Worm (Caenorhabditis elegans): ENCODE data around the gene mpst-7.

mpst-7 gene

ce11 chrV:12954261-12954660 is 6.7 kb downstream of the mpst-7 start:
- TF ChIP-seq cey-2 (tag; optimal IDR thresholded peaks at IDR 0.05; ENCODE audit: borderline replicate concordance, insufficient read depth) (no peak), ztf-7 (tag; optimal IDR thresholded peaks at IDR 0.05) (no peak), aha-1 (tag) (peak; percentile 76), unc-62 (GFP tag; optimal IDR thresholded peaks at IDR 0.05 in 1 of 2) (peak in 1 of 2 experiments; percentile 77), unc-62 (tag; optimal IDR thresholded peaks at IDR 0.05) (no peak), pha-4 (GFP tag; IDR thresholded peaks at IDR 0.05) (no peak), pha-4 (tag; optimal IDR thresholded peaks at IDR 0.05) (no peak), nhr-102 (tag; optimal IDR thresholded peaks at IDR 0.05) (no peak)

- TF ChIP-seq unc-62 (GFP tag; optimal IDR thresholded peaks at IDR 0.05 in 1 of 2) (peak in 1 of 2 experiments; percentile 24), unc-62 (tag; optimal IDR thresholded peaks at IDR 0.05) (no peak), duxl-1 (tag; optimal IDR thresholded peaks at IDR 0.05; ENCODE audit: poor library complexity) (no peak), rbr-2 (tag; optimal IDR thresholded peaks at IDR 0.05) (no peak), sdz-12 (GFP tag; optimal IDR thresholded peaks at IDR 0.05) (no peak), Y5F2A.4 (GFP tag; optimal IDR thresholded peaks at IDR 0.05) (no peak), daf-12 (tag; optimal IDR thresholded peaks at IDR 0.05) (no peak)
These were observed 7.2 kb downstream of the mpst-7 start, which contains the start of gene eif-3.K for ce11 chrV:12953702-12954101. Gene eif-3.K (plus strand): TSS chrV:12954002.

ce11 chrV:12952287-12952686 is 8.6 kb downstream of the mpst-7 start, which contains the start of gene pqn-68:
Gene pqn-68 (plus strand): TSS chrV:12952636.
- TF ChIP-seq dmd-8 (GFP tag; IDR thresholded peaks at IDR 0.05) = no peak
- TF ChIP-seq F49E8.2 (tag; optimal IDR thresholded peaks at IDR 0.05; ENCODE audit: borderline replicate concordance) = no peak
- TF ChIP-seq jun-1 (tag; optimal IDR thresholded peaks at IDR 0.05) = no peak
- no peak for TF ChIP-seq Y48G9A.11 (GFP tag; IDR thresholded peaks at IDR 0.05)
- TF ChIP-seq egl-27 (tag; optimal IDR thresholded peaks at IDR 0.05) = no peak
- no peak for TF ChIP-seq saeg-2 (GFP tag; IDR thresholded peaks at IDR 0.05)
- no peak for TF ChIP-seq Y105C5A.15 (GFP tag; IDR thresholded peaks at IDR 0.05)
- TF ChIP-seq dpl-1 (GFP tag; optimal IDR thresholded peaks at IDR 0.05) = peak; percentile 25
- no peak for TF ChIP-seq set-16 (GFP tag; IDR thresholded peaks at IDR 0.05)
- TF ChIP-seq ceh-82 (tag; optimal IDR thresholded peaks at IDR 0.05) = no peak
- TF ChIP-seq aha-1 (tag) = peak; percentile 71
- no peak for TF ChIP-seq mxl-3 (GFP tag; optimal IDR thresholded peaks at IDR 0.05)
- TF ChIP-seq ZK546.5 (tag; optimal IDR thresholded peaks at IDR 0.05) = no peak
- no peak for TF ChIP-seq D1046.2 (GFP tag; IDR thresholded peaks at IDR 0.05)
- no peak for TF ChIP-seq dmd-6 (GFP tag; IDR thresholded peaks at IDR 0.05)
- no peak for TF ChIP-seq nhr-28 (tag; optimal IDR thresholded peaks at IDR 0.05)
- no peak for TF ChIP-seq daf-12 (tag; optimal IDR thresholded peaks at IDR 0.05)
- no peak for TF ChIP-seq T26A8.4 (GFP tag; IDR thresholded peaks at IDR 0.05)
- peak; percentile 17 for TF ChIP-seq dve-1 (tag; optimal IDR thresholded peaks at IDR 0.05; ENCODE audit: insufficient read depth)
- no peak for TF ChIP-seq pha-4 (GFP tag; IDR thresholded peaks at IDR 0.05)
- no peak for TF ChIP-seq pha-4 (tag; optimal IDR thresholded peaks at IDR 0.05)
- TF ChIP-seq nhr-48 (tag; optimal IDR thresholded peaks at IDR 0.05) = no peak
- no peak for TF ChIP-seq tag-97 (GFP tag; IDR thresholded peaks at IDR 0.05)
- TF ChIP-seq madf-5 (GFP tag; IDR thresholded peaks at IDR 0.05) = no peak
- no peak for TF ChIP-seq aly-2 (tag; optimal IDR thresholded peaks at IDR 0.05)
- TF ChIP-seq fkh-10 (GFP tag; optimal IDR thresholded peaks at IDR 0.05) = no peak
- no peak for TF ChIP-seq hmg-1.1 (GFP tag; IDR thresholded peaks at IDR 0.05)
- peak; percentile 92 for TF ChIP-seq T20F7.1 (GFP tag; optimal IDR thresholded peaks at IDR 0.05)
- TF ChIP-seq zag-1 (tag; optimal IDR thresholded peaks at IDR 0.05) = no peak
- no peak for TF ChIP-seq nhr-10 (tag; optimal IDR thresholded peaks at IDR 0.05)
- no peak for TF ChIP-seq ama-1 (optimal IDR thresholded peaks at IDR 0.05)
- TF ChIP-seq mdl-1 (tag; optimal IDR thresholded peaks at IDR 0.05) = no peak
- no peak for TF ChIP-seq unc-130 (GFP tag; optimal IDR thresholded peaks at IDR 0.05)
- no peak for TF ChIP-seq nhr-111 (GFP tag; optimal IDR thresholded peaks at IDR 0.05)
- TF ChIP-seq nhr-42 (GFP tag; IDR thresholded peaks at IDR 0.05) = no peak
- peak; percentile 8 for TF ChIP-seq hlh-30 (tag; optimal IDR thresholded peaks at IDR 0.05; ENCODE audit: insufficient read depth)
- no peak for TF ChIP-seq nhr-41 (GFP tag; IDR thresholded peaks at IDR 0.05)
- no peak for TF ChIP-seq lin-39 (tag; optimal IDR thresholded peaks at IDR 0.05)
- TF ChIP-seq nhr-25 (tag; optimal IDR thresholded peaks at IDR 0.05; ENCODE audit: borderline replicate concordance, insufficient read depth) = no peak
- TF ChIP-seq rbr-2 (tag; optimal IDR thresholded peaks at IDR 0.05) = no peak

Data from whole organism, L4 larva.